Fruit fly (Drosophila melanogaster): ENCODE measurements around the gene CG14137.

The CG14137 gene

dm6 chr3L:11551949-11552348 lies 47.9 kb downstream of the CG14137 start (continued):
- TF ChIP-seq CG5180 (GFP tag; optimal IDR thresholded peaks at IDR 0.05) (peak; percentile 27), eyg (GFP tag; optimal IDR thresholded peaks at IDR 0.05) (no peak), CG12236 (GFP tag; optimal IDR thresholded peaks at IDR 0.05) (no peak), NFAT (GFP tag; IDR thresholded peaks at IDR 0.05) (no peak), otp (GFP tag; IDR thresholded peaks at IDR 0.05) (no peak), NC2β (GFP tag; optimal IDR thresholded peaks at IDR 0.05) (peak; percentile 29), prd (optimal IDR thresholded peaks at IDR 0.05) (no peak), prd (GFP tag; IDR thresholded peaks at IDR 0.05) (peak; percentile 67), zfh2 (GFP tag; optimal IDR thresholded peaks at IDR 0.05) (no peak), Mes4 (GFP tag; optimal IDR thresholded peaks at IDR 0.05) (no peak), gfzf (GFP tag; optimal IDR thresholded peaks at IDR 0.05) (no peak), mam (GFP tag; optimal IDR thresholded peaks at IDR 0.05) (no peak), CG13894 (tag; optimal IDR thresholded peaks at IDR 0.05) (no peak), CG9215 (GFP tag; IDR thresholded peaks at IDR 0.05) (no peak), Camta (GFP tag; optimal IDR thresholded peaks at IDR 0.05) (no peak), pum (GFP tag; optimal IDR thresholded peaks at IDR 0.05) (no peak)

dm6 chr3L:11550359-11551056 lies 49.4 kb downstream of the CG14137 start:
- TF ChIP-seq slbo (GFP tag; IDR thresholded peaks at IDR 0.05) (peak; percentile 44; the same call in 1 of the 2 replicates), sima (GFP tag; optimal IDR thresholded peaks at IDR 0.05) (no peak), sens-2 (GFP tag; IDR thresholded peaks at IDR 0.05) (no peak), CG3847 (GFP tag; IDR thresholded peaks at IDR 0.05) (peak; percentile 17; the same call in 1 of the 2 replicates), luna (GFP tag; optimal IDR thresholded peaks at IDR 0.05) (no peak), Poxn (GFP tag; IDR thresholded peaks at IDR 0.05) (no peak), sd (tag; optimal IDR thresholded peaks at IDR 0.05) (peak; percentile 45), H2.0 (GFP tag; IDR thresholded peaks at IDR 0.05) (no peak), Asciz (GFP tag; optimal IDR thresholded peaks at IDR 0.05) (no peak), ap (GFP tag; IDR thresholded peaks at IDR 0.05) (no peak), CG6689 (GFP tag; IDR thresholded peaks at IDR 0.05) (no peak), gro (GFP tag; optimal IDR thresholded peaks at IDR 0.05) (peak; percentile 68), Dll (GFP tag; IDR thresholded peaks at IDR 0.05; ENCODE audit: partially characterized antibody) (no peak), sug (tag; optimal IDR thresholded peaks at IDR 0.05) (peak; percentile 26), cas (GFP tag; IDR thresholded peaks at IDR 0.05) (no peak), CG8388 (GFP tag; optimal IDR thresholded peaks at IDR 0.05) (no peak), pan (optimal IDR thresholded peaks at IDR 0.05) (no peak), pan (GFP tag; optimal IDR thresholded peaks at IDR 0.05 in 1 of 2, IDR thresholded peaks at IDR 0.05 in 1 of 2) (no peak), cg (GFP tag; optimal IDR thresholded peaks at IDR 0.05) (no peak), CG6175 (GFP tag; IDR thresholded peaks at IDR 0.05) (no peak), Mrtf (GFP tag; IDR thresholded peaks at IDR 0.05) (no peak), fd64A (GFP tag; optimal IDR thresholded peaks at IDR 0.05) (no peak), dpn (GFP tag; optimal IDR thresholded peaks at IDR 0.05) (peak in 1 of 2 experiments; percentile 19), Gsc (GFP tag; IDR thresholded peaks at IDR 0.05) (no peak), CG11696 (GFP tag; IDR thresholded peaks at IDR 0.05) (peak; percentile 82), Lim3 (GFP tag; IDR thresholded peaks at IDR 0.05) (no peak), CG17912 (GFP tag; optimal IDR thresholded peaks at IDR 0.05) (no peak), Usf (GFP tag; optimal IDR thresholded peaks at IDR 0.05) (no peak), mld (GFP tag; IDR thresholded peaks at IDR 0.05; ENCODE audit: partially characterized antibody) (no peak), CG4707 (GFP tag; optimal IDR thresholded peaks at IDR 0.05) (no peak), zen (tag; optimal IDR thresholded peaks at IDR 0.05) (no peak), CG14441 (GFP tag; IDR thresholded peaks at IDR 0.05) (0 out of 2 replicates have a peak, but pooled peaks have one; percentile 16), NC2β (GFP tag; optimal IDR thresholded peaks at IDR 0.05) (no peak), CG3163 (GFP tag; optimal IDR thresholded peaks at IDR 0.05) (no peak), CG3726 (GFP tag; IDR thresholded peaks at IDR 0.05) (no peak), CG9932 (GFP tag; IDR thresholded peaks at IDR 0.05) (peak; percentile 29; the same call in 1 of the 2 replicates)

All from whole organism, embryonic.